Worm (Caenorhabditis elegans): ENCODE results near the gene F49E2.2.

DNA sequence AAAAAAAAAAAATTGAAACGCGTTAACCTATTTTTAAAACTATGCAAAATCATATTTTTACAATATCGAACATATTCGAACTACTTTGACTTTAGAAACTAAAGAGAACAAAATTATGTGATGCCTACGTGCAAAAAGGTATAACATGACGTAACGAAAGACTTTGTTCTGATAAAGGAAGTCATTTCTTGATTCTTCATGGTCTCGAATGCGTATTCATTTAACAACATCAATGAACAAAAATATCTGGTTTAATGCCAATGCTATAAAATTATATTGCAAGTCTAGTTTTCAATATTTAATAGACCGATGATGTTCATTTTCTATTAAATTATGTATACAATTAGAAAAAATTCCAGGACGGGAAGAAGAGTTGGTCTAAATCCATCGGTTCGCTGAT lies 30.5 kb upstream of the F49E2.2 start:
- TF ChIP-seq egl-27 (tag; optimal IDR thresholded peaks at IDR 0.05) (no peak), rnt-1 (tag; optimal IDR thresholded peaks at IDR 0.05) (no peak), nhr-47 (tag; optimal IDR thresholded peaks at IDR 0.05) (no peak), nhr-71 (tag; optimal IDR thresholded peaks at IDR 0.05) (peak; percentile 16), unc-62 (GFP tag; optimal IDR thresholded peaks at IDR 0.05) (no peak), unc-86 (tag; optimal IDR thresholded peaks at IDR 0.05) (no peak), ceh-90 (tag; optimal IDR thresholded peaks at IDR 0.05) (no peak)
